Fruit fly (Drosophila melanogaster): ENCODE data around the gene hdm.

hdm gene

DNA sequence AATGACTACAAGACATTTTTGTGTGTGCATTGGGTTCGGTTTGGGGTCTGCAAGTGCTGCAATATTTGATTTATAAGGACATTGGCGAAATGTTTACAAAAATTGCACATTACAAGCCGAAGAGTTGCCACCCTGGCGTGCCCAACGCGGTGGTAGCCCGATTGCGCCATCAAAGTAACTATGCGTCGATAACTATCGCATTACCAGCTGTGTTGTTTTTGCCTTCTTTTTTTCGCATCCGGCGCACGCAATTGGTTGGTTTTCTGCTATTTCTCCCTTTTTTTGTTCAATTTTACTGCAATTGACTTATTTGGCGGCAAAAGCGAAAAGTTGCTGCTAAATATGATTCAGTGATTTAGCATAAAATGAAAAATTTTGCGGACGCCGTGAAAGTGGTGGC lies 14.7 kb upstream of the hdm start, which contains the start of gene RpS14b (continued):
- TF ChIP-seq tll (GFP tag; optimal IDR thresholded peaks at IDR 0.05) (no peak), Adf1 (GFP tag; IDR thresholded peaks at IDR 0.05) (peak; percentile 54), CG1233 (GFP tag; optimal IDR thresholded peaks at IDR 0.05) (peak; percentile 64), Hr78 (GFP tag; optimal IDR thresholded peaks at IDR 0.05) (no peak), dmrt11E (tag; optimal IDR thresholded peaks at IDR 0.05) (peak; percentile 44), CG10543 (GFP tag; optimal IDR thresholded peaks at IDR 0.05) (peak; percentile 76), az2 (GFP tag; optimal IDR thresholded peaks at IDR 0.05) (no peak), CG6813 (GFP tag; optimal IDR thresholded peaks at IDR 0.05) (peak; percentile 47), her (GFP tag; optimal IDR thresholded peaks at IDR 0.05) (peak; percentile 63), Fer1 (GFP tag; optimal IDR thresholded peaks at IDR 0.05) (peak; percentile 77), Dek (tag; optimal IDR thresholded peaks at IDR 0.05) (peak; percentile 6), mld (GFP tag; IDR thresholded peaks at IDR 0.05; ENCODE audit: partially characterized antibody) (peak; percentile 52; the same call in 2 of the 3 replicates), CG6272 (GFP tag; IDR thresholded peaks at IDR 0.05) (peak; percentile 41; the same call in 1 of the 2 replicates), CG9215 (GFP tag; IDR thresholded peaks at IDR 0.05) (no peak), HmgD (GFP tag; optimal IDR thresholded peaks at IDR 0.05) (peak; percentile 48), Mes4 (GFP tag; optimal IDR thresholded peaks at IDR 0.05) (peak; percentile 80), Gsc (GFP tag; IDR thresholded peaks at IDR 0.05) (no peak), Camta (GFP tag; optimal IDR thresholded peaks at IDR 0.05) (peak; percentile 37), CG1792 (GFP tag; optimal IDR thresholded peaks at IDR 0.05) (peak; percentile 50), HLH3B (GFP tag; IDR thresholded peaks at IDR 0.05) (peak; percentile 56), CG12391 (tag; optimal IDR thresholded peaks at IDR 0.05) (peak; percentile 45), CG4617 (GFP tag; optimal IDR thresholded peaks at IDR 0.05; ENCODE audit: borderline replicate concordance) (peak; percentile 37), hbn (GFP tag; IDR thresholded peaks at IDR 0.05; ENCODE audit: partially characterized antibody) (peak; percentile 66), CG2889 (GFP tag; IDR thresholded peaks at IDR 0.05) (peak; percentile 53; the same call in 1 of the 3 replicates), eyg (GFP tag; optimal IDR thresholded peaks at IDR 0.05) (peak; percentile 29), bowl (GFP tag; IDR thresholded peaks at IDR 0.05) (no peak), sens (GFP tag) (peak; percentile 88), Atf6 (GFP tag; IDR thresholded peaks at IDR 0.05) (peak; percentile 64), Gug (GFP tag; IDR thresholded peaks at IDR 0.05) (peak; percentile 40; the same call in 1 of the 4 replicates), caup (GFP tag; optimal IDR thresholded peaks at IDR 0.05; ENCODE audit: severe bottlenecking) (peak; percentile 88), pum (GFP tag; optimal IDR thresholded peaks at IDR 0.05) (peak; percentile 3), CG34224 (GFP tag; IDR thresholded peaks at IDR 0.05; ENCODE audit: partially characterized antibody) (peak; percentile 76), CG10147 (GFP tag; optimal IDR thresholded peaks at IDR 0.05) (no peak), CG6854 (GFP tag; optimal IDR thresholded peaks at IDR 0.05) (peak; percentile 32), CG15601 (tag; optimal IDR thresholded peaks at IDR 0.05) (peak; percentile 16), CG9876 (GFP tag; optimal IDR thresholded peaks at IDR 0.05) (no peak), CG11695 (GFP tag; IDR thresholded peaks at IDR 0.05) (no peak), MESR4 (GFP tag; optimal IDR thresholded peaks at IDR 0.05) (peak; percentile 49), so (GFP tag; IDR thresholded peaks at IDR 0.05) (peak; percentile 72; the same call in 1 of the 3 replicates), salm (tag; optimal IDR thresholded peaks at IDR 0.05) (no peak), CG17802 (tag; optimal IDR thresholded peaks at IDR 0.05) (no peak), CG13624 (GFP tag; optimal IDR thresholded peaks at IDR 0.05) (peak; percentile 67), CG3407 (GFP tag; optimal IDR thresholded peaks at IDR 0.05) (peak; percentile 40), wek (GFP tag; optimal IDR thresholded peaks at IDR 0.05) (peak; percentile 24), lmd (GFP tag; IDR thresholded peaks at IDR 0.05) (no peak; the same call in 1 of the 2 replicates), disco-r (GFP tag; optimal IDR thresholded peaks at IDR 0.05) (no peak), grau (tag; optimal IDR thresholded peaks at IDR 0.05) (peak; percentile 36), CG6689 (GFP tag; IDR thresholded peaks at IDR 0.05) (no peak), CG8924 (tag; optimal IDR thresholded peaks at IDR 0.05) (no peak), hb (GFP tag; IDR thresholded peaks at IDR 0.05; ENCODE audit: partially characterized antibody) (peak; percentile 41; the same call in 1 of the 3 replicates)
